Worm (Caenorhabditis elegans): ENCODE results near the gene F13A2.1.
A peak's percentile ranks its signal among the peaks of the same experiment; 100 is the strongest.

The F13A2.1 gene

ce11 chrV:4375807-4376564, 6.2 kb downstream of the F13A2.1 start, which contains the start of gene F32D1.7 (continued):
- TF ChIP-seq ceh-40 (GFP tag; IDR thresholded peaks at IDR 0.05) (no peak), nfyb-1 (GFP tag; IDR thresholded peaks at IDR 0.05) (no peak), fkh-3 (tag; optimal IDR thresholded peaks at IDR 0.05) (no peak), ZK185.1 (tag; optimal IDR thresholded peaks at IDR 0.05; ENCODE audit: poor library complexity, severe bottlenecking) (no peak), aptf-3 (GFP tag; IDR thresholded peaks at IDR 0.05) (no peak), snpc-3.4 (tag; optimal IDR thresholded peaks at IDR 0.05) (peak; percentile 70), lsy-27 (tag; optimal IDR thresholded peaks at IDR 0.05; ENCODE audit: borderline replicate concordance, insufficient read depth) (no peak), tbp1 (GFP tag; optimal IDR thresholded peaks at IDR 0.05) (no peak), ztf-28 (GFP tag; IDR thresholded peaks at IDR 0.05) (no peak), attf-3 (GFP tag; conservative IDR thresholded peaks at IDR 0.05) (no peak), snpc-4 (GFP tag; optimal IDR thresholded peaks at IDR 0.05) (peak; percentile 6), snpc-4 (tag; optimal IDR thresholded peaks at IDR 0.05) (peak in 1 of 4 experiments; percentile 14), F33H1.4 (GFP tag; IDR thresholded peaks at IDR 0.05) (peak; percentile 78), F55B11.4 (tag; optimal IDR thresholded peaks at IDR 0.05; ENCODE audit: borderline replicate concordance, insufficient read depth) (no peak), K11D2.4 (GFP tag; IDR thresholded peaks at IDR 0.05) (no peak), B0035.1 (tag; optimal IDR thresholded peaks at IDR 0.05) (no peak), ceh-100 (GFP tag; IDR thresholded peaks at IDR 0.05) (no peak), F57A8.1 (GFP tag; optimal IDR thresholded peaks at IDR 0.05) (no peak), lin-35 (GFP tag; optimal IDR thresholded peaks at IDR 0.05) (peak in 1 of 3 experiments; percentile 12), ceh-27 (GFP tag; optimal IDR thresholded peaks at IDR 0.05) (no peak), snpc-1.1 (tag; optimal IDR thresholded peaks at IDR 0.05; ENCODE audit: insufficient read depth) (peak; percentile 61), atf-7 (tag; optimal IDR thresholded peaks at IDR 0.05) (no peak), B0261.1 (tag; optimal IDR thresholded peaks at IDR 0.05) (no peak), T07F8.4 (tag; optimal IDR thresholded peaks at IDR 0.05) (no peak), Y56A3A.18 (GFP tag; IDR thresholded peaks at IDR 0.05) (no peak), T26A5.8 (tag; optimal IDR thresholded peaks at IDR 0.05) (no peak), egl-18 (GFP tag; IDR thresholded peaks at IDR 0.05) (no peak), Y53G8AR.9 (GFP tag; conservative IDR thresholded peaks at IDR 0.05) (no peak), ztf-22 (GFP tag; optimal IDR thresholded peaks at IDR 0.05) (no peak), pha-4 (tag; optimal IDR thresholded peaks at IDR 0.05) (no peak), madf-8 (GFP tag; conservative IDR thresholded peaks at IDR 0.05) (peak; percentile 98), akir-1 (GFP tag; optimal IDR thresholded peaks at IDR 0.05) (no peak), let-607 (tag; optimal IDR thresholded peaks at IDR 0.05) (no peak), C17E4.6 (GFP tag; IDR thresholded peaks at IDR 0.05) (no peak), chd-7 (tag; optimal IDR thresholded peaks at IDR 0.05) (no peak), efl-1 (GFP tag; optimal IDR thresholded peaks at IDR 0.05) (peak; percentile 95), tlf-1 (GFP tag; optimal IDR thresholded peaks at IDR 0.05) (no peak), lag-1 (GFP tag; IDR thresholded peaks at IDR 0.05) (no peak), sptf-2 (GFP tag; optimal IDR thresholded peaks at IDR 0.05) (no peak), hlh-26 (GFP tag; conservative IDR thresholded peaks at IDR 0.05) (no peak), C06A6.2 (GFP tag; conservative IDR thresholded peaks at IDR 0.05) (no peak), ekl-4 (GFP tag; IDR thresholded peaks at IDR 0.05) (no peak), lsl-1 (GFP tag; optimal IDR thresholded peaks at IDR 0.05) (peak; percentile 99), F49E8.2 (tag; optimal IDR thresholded peaks at IDR 0.05; ENCODE audit: insufficient read depth) (peak; percentile 62), xnd-1 (tag; optimal IDR thresholded peaks at IDR 0.05) (peak; percentile 93), snpc-1.3 (tag; optimal IDR thresholded peaks at IDR 0.05; ENCODE audit: insufficient read depth) (peak; percentile 36)

Data from whole organism, young adult.